Fruit fly (Drosophila melanogaster) S2 (cell line): Measurements from ENCODE around the gene Trf4-1.

Experiments
- CG8478 ChIP-seq: fragments of >200 bp; optimal IDR thresholded peaks from 2 replicates; lab custom pipeline; 2018
- CTCF ChIP-seq, 2 experiments: fragments of >200 bp; optimal IDR thresholded peaks; 2 replicates each; lab custom pipeline; 2018

DNA sequence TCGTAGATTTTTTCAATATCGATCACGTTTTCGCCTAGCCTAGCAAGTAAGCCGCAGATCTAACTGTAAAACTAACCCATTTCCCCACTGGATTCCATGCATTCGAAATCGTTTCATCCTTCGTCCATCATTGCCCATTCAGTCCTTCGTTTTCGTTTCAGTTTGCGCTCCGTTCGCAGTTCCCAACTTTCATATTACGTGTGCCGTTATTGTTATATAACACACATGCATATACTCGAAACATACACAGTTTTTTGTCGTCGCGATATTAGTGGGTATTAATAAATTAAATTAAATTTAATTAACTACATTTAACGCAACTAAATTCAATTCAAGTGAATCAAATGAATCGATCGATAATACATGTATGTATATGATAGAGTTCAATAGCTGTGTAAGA lies 9.5 kb downstream of the Trf4-1 start:
- TF ChIP-seq CG8478 (no peak), CTCF (optimal IDR thresholded peaks at IDR 0.05; lab: Kevin White, UChicago) (no peak)
